Worm (Caenorhabditis elegans): ENCODE data around the gene Y38F1A.4.

The Y38F1A.4 gene

ce11 chrII:12978658-12979057, 9.1 kb upstream of the Y38F1A.4 start:
- peak in 1 of 2 experiments; percentile 0 for TF ChIP-seq unc-62 (GFP tag; optimal IDR thresholded peaks at IDR 0.05 in 1 of 2)
- TF ChIP-seq unc-62 (tag; optimal IDR thresholded peaks at IDR 0.05): no peak
- TF ChIP-seq daf-8 (GFP tag; IDR thresholded peaks at IDR 0.05): no peak

ce11 chrII:12968448-12968969, 1.0 kb downstream of the Y38F1A.4 start:
- TF ChIP-seq F26F4.8 (GFP tag; conservative IDR thresholded peaks at IDR 0.05) (no peak), snpc-4 (tag; optimal IDR thresholded peaks at IDR 0.05) (peak; percentile 16)

- TF ChIP-seq aha-1 (tag) (peak; percentile 6), ztf-7 (tag; optimal IDR thresholded peaks at IDR 0.05) (no peak)
These were observed 3.2 kb downstream of the Y38F1A.4 start for ce11 chrII:12966274-12966673.

- TF ChIP-seq mxl-3 (GFP tag; optimal IDR thresholded peaks at IDR 0.05) (peak; percentile 44), hlh-11 (tag; optimal IDR thresholded peaks at IDR 0.05) (peak; percentile 45), gei-8 (GFP tag; optimal IDR thresholded peaks at IDR 0.05) (no peak)
These were observed 3.9 kb downstream of the Y38F1A.4 start for ce11 chrII:12965589-12965988.

ce11 chrII:12965538-12965588, 4.2 kb downstream of the Y38F1A.4 start, which contains the start of gene ptr-18:
Gene ptr-18 (plus strand): TSS chrII:12965546.
- no peak for TF ChIP-seq unc-130 (GFP tag; optimal IDR thresholded peaks at IDR 0.05)
- no peak for TF ChIP-seq lim-7 (GFP tag; IDR thresholded peaks at IDR 0.05)
- TF ChIP-seq fos-1 (tag; optimal IDR thresholded peaks at IDR 0.05): no peak
- no peak for TF ChIP-seq lin-38 (GFP tag; IDR thresholded peaks at IDR 0.05)
- no peak for TF ChIP-seq arid-1 (GFP tag; conservative IDR thresholded peaks at IDR 0.05)
- TF ChIP-seq nhr-48 (tag; optimal IDR thresholded peaks at IDR 0.05): no peak
- no peak for TF ChIP-seq php-3 (GFP tag; IDR thresholded peaks at IDR 0.05)
- no peak for TF ChIP-seq nhr-11 (tag; optimal IDR thresholded peaks at IDR 0.05)
- TF ChIP-seq zfp-2 (tag; optimal IDR thresholded peaks at IDR 0.05): no peak
- no peak for TF ChIP-seq ceh-44 (GFP tag; IDR thresholded peaks at IDR 0.05)
- no peak for TF ChIP-seq hif-1 (tag; optimal IDR thresholded peaks at IDR 0.05)
- no peak for TF ChIP-seq mes-2 (tag; optimal IDR thresholded peaks at IDR 0.05; ENCODE audit: poor library complexity, severe bottlenecking)
- no peak for TF ChIP-seq ZK546.5 (tag; optimal IDR thresholded peaks at IDR 0.05)
- TF ChIP-seq lin-15B (tag; optimal IDR thresholded peaks at IDR 0.05): no peak
- no peak for TF ChIP-seq mdt-29 (GFP tag; IDR thresholded peaks at IDR 0.05)
- TF ChIP-seq F26F4.8 (GFP tag; conservative IDR thresholded peaks at IDR 0.05): no peak
- no peak for TF ChIP-seq zfp-3 (GFP tag; conservative IDR thresholded peaks at IDR 0.05)
- no peak for TF ChIP-seq dpl-1 (GFP tag; optimal IDR thresholded peaks at IDR 0.05)

- TF ChIP-seq cey-2 (tag; optimal IDR thresholded peaks at IDR 0.05; ENCODE audit: borderline replicate concordance, insufficient read depth) (no peak), ztf-11 (tag; optimal IDR thresholded peaks at IDR 0.05) (no peak), ceh-28 (tag; optimal IDR thresholded peaks at IDR 0.05) (no peak)
These were observed 4.4 kb downstream of the Y38F1A.4 start for ce11 chrII:12965138-12965537.

ce11 chrII:12961743-12962142, 7.8 kb downstream of the Y38F1A.4 start:
- TF ChIP-seq aha-1 (tag): peak; percentile 86
- TF ChIP-seq egl-27 (tag; optimal IDR thresholded peaks at IDR 0.05): no peak

ce11 chrII:12961293-12961692, 8.2 kb downstream of the Y38F1A.4 start:
- TF ChIP-seq ztf-7 (tag; optimal IDR thresholded peaks at IDR 0.05) (no peak), nhr-48 (tag; optimal IDR thresholded peaks at IDR 0.05) (peak; percentile 42), hlh-11 (tag; optimal IDR thresholded peaks at IDR 0.05) (peak; percentile 45), nhr-11 (tag; optimal IDR thresholded peaks at IDR 0.05) (no peak), lin-29 (GFP tag; IDR thresholded peaks at IDR 0.05) (no peak)

Data from whole organism, L4 larva.